Worm (Caenorhabditis elegans): Measurements from ENCODE around the gene grdn-1.
A peak's percentile ranks its signal among the peaks of the same experiment; 100 is the strongest.

grdn-1 gene

DNA sequence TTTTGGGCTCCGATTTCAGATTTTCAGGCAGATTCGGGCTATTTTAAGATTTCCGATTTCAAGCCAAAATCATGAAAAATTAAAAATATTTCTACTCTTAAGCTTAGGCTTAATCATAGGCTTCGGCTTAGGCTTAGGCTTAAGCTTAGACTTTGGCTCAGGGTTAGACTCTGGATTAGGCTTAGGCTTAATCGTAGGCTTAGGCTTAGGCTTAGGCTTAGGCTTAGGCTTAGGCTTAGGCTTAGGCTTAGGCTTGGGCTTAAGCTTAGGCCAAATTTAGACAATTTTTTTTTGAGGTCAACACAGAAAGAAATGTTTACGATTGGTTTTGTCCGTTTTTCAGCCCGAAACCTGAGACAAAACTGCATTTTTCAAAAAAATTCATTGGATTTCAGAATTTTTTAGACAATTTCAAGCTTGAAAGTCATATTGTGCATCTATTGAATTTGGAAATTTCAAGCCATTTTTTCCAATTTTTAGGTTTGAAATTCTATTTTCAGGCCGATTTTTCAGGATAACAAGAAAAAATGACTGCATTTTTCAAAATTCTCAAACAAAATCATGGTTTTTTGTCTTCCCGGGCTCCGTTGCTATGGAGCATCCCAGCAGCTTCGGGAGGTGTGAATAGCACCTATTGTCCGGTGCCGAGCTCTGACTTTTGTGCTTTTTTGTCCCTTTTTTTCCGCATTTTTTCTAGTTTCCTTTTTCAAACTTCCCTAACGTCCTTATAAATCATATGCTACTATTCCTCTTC is 47.2 kb downstream of the grdn-1 start, which contains the start of gene egas-1:
egas-1 (plus strand) TSS at position 704 of the 754 bp plus-strand sequence.
- TF ChIP-seq B0019.2 (GFP tag; conservative IDR thresholded peaks at IDR 0.05) = no peak
- TF ChIP-seq bed-1 (GFP tag; IDR thresholded peaks at IDR 0.05) = peak; percentile 95
- TF ChIP-seq hmg-1.2 (GFP tag; IDR thresholded peaks at IDR 0.05) = no peak
- peak; percentile 61 for TF ChIP-seq ztf-26 (tag; optimal IDR thresholded peaks at IDR 0.05)
- peak; percentile 88 for TF ChIP-seq lin-26 (GFP tag; IDR thresholded peaks at IDR 0.05)
- 0 out of 2 replicates have a peak, but pooled peaks have one; percentile 16 for TF ChIP-seq F39B2.1 (GFP tag; IDR thresholded peaks at IDR 0.05)
- no peak for TF ChIP-seq dpff-1 (tag; optimal IDR thresholded peaks at IDR 0.05)
- peak; percentile 36 for TF ChIP-seq repo-1 (tag; optimal IDR thresholded peaks at IDR 0.05)
- peak; percentile 59 for TF ChIP-seq nhr-27 (tag; optimal IDR thresholded peaks at IDR 0.05)
- TF ChIP-seq xnd-1 (tag; optimal IDR thresholded peaks at IDR 0.05) = no peak
- peak; percentile 42 for TF ChIP-seq lin-40 (tag; optimal IDR thresholded peaks at IDR 0.05)
- no peak for TF ChIP-seq cebp-2 (GFP tag; IDR thresholded peaks at IDR 0.05)
- TF ChIP-seq snpc-3.4 (tag; optimal IDR thresholded peaks at IDR 0.05) = no peak
- TF ChIP-seq tlf-1 (GFP tag; optimal IDR thresholded peaks at IDR 0.05) = no peak
- TF ChIP-seq ama-1 (optimal IDR thresholded peaks at IDR 0.05) = peak; percentile 67
- peak in 1 of 2 experiments; percentile 13 for TF ChIP-seq ama-1 (GFP tag; optimal IDR thresholded peaks at IDR 0.05)

DNA sequence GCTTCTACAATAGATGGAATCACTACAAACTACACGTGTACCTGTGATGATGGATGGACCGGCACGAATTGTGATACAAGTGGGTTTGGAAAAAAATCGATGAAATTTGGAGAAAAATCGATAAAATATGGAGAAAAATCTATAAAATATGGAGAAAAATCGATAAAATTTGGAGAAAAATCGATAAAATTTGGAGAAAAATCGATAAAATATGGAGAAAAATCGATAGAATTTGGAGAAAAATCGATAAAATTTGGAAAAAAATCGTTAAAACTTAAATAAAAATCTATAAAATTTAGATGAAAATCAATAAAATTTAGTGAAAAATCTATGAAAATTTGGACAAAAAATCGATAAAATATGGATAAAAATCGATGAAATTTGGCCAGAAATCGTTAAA is 51.7 kb downstream of the grdn-1 start:
- TF ChIP-seq ztf-25 (GFP tag; IDR thresholded peaks at IDR 0.05) = no peak
- TF ChIP-seq dpff-1 (tag; optimal IDR thresholded peaks at IDR 0.05) = no peak
- TF ChIP-seq mcd-1 (GFP tag; IDR thresholded peaks at IDR 0.05) = no peak
- TF ChIP-seq madf-6 (GFP tag; IDR thresholded peaks at IDR 0.05) = no peak
- no peak for TF ChIP-seq unc-62 (GFP tag; optimal IDR thresholded peaks at IDR 0.05)
- no peak for TF ChIP-seq Y79H2A.3 (GFP tag; conservative IDR thresholded peaks at IDR 0.05)
- no peak for TF ChIP-seq ceh-27 (GFP tag; optimal IDR thresholded peaks at IDR 0.05)
- TF ChIP-seq fkh-3 (tag; optimal IDR thresholded peaks at IDR 0.05) = no peak
- TF ChIP-seq F33H1.4 (GFP tag; IDR thresholded peaks at IDR 0.05) = no peak
- no peak for TF ChIP-seq aptf-3 (GFP tag; IDR thresholded peaks at IDR 0.05)
- TF ChIP-seq ets-4 (GFP tag; optimal IDR thresholded peaks at IDR 0.05) = no peak
- TF ChIP-seq hsf-1 (GFP tag; IDR thresholded peaks at IDR 0.05) = no peak
- TF ChIP-seq nhr-27 (tag; optimal IDR thresholded peaks at IDR 0.05) = no peak
- TF ChIP-seq ztf-18 (tag; optimal IDR thresholded peaks at IDR 0.05) = no peak
- TF ChIP-seq hlh-26 (GFP tag; conservative IDR thresholded peaks at IDR 0.05) = no peak
- TF ChIP-seq attf-3 (GFP tag; conservative IDR thresholded peaks at IDR 0.05) = no peak
- TF ChIP-seq ekl-4 (GFP tag; IDR thresholded peaks at IDR 0.05) = no peak
- TF ChIP-seq nfyb-1 (GFP tag; IDR thresholded peaks at IDR 0.05) = no peak

DNA sequence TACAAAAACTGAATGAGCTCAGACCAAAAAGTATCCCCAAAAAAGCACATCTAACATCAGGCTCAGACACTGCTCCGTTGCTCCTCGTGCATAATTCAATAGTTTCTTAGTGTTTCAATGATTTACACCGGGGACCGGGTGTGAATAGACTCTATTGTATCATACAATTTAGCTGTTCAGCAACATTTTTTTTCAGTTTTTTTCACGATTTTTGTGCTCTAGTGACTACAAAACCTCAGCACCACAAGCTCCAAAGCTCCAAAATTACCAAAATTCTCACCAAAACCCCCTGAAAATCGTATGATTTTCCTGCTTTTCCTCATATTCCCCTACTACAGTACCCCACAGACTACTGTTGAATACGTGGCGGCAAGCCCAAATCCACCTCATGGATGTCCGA is 57.5 kb downstream of the grdn-1 start, which contains the start of gene egas-2:
egas-2 (plus strand) TSS at position 301 of the 400 bp plus-strand sequence.
- TF ChIP-seq bed-1 (GFP tag; IDR thresholded peaks at IDR 0.05) = no peak
- no peak for TF ChIP-seq ceh-79 (tag; optimal IDR thresholded peaks at IDR 0.05)
- TF ChIP-seq nhr-120 (GFP tag; IDR thresholded peaks at IDR 0.05) = no peak
- TF ChIP-seq athp-1 (tag; optimal IDR thresholded peaks at IDR 0.05) = no peak
- no peak for TF ChIP-seq hmg-20 (GFP tag; IDR thresholded peaks at IDR 0.05)
- TF ChIP-seq unc-130 (GFP tag; optimal IDR thresholded peaks at IDR 0.05) = no peak
- TF ChIP-seq lin-35 (GFP tag; optimal IDR thresholded peaks at IDR 0.05) = no peak
- no peak for TF ChIP-seq hsf-1 (GFP tag; IDR thresholded peaks at IDR 0.05)
- no peak for TF ChIP-seq cebp-1 (GFP tag; IDR thresholded peaks at IDR 0.05)
- no peak for TF ChIP-seq cebp-1 (tag; optimal IDR thresholded peaks at IDR 0.05)
- no peak for TF ChIP-seq chd-7 (tag; optimal IDR thresholded peaks at IDR 0.05)
- TF ChIP-seq mcd-1 (GFP tag; IDR thresholded peaks at IDR 0.05) = no peak
- no peak for TF ChIP-seq K12H6.12 (tag; optimal IDR thresholded peaks at IDR 0.05)
- no peak for TF ChIP-seq tlf-1 (GFP tag; optimal IDR thresholded peaks at IDR 0.05)
